Fruit fly (Drosophila melanogaster) whole organism, prepupa: ENCODE measurements around the gene Gr22d.

ENCODE experiments used
- CG4318 ChIP-seq: fragments of 200-800 bp; sonication (Bioruptor generic); optimal IDR thresholded peaks from 3 replicates; lab custom pipeline; 2017; ENCODE audit warnings: missing biosample characterization, mild to moderate bottlenecking, missing genetic modification characterization
- Sox102F ChIP-seq: fragments of 200-800 bp; sonication (Bioruptor generic); optimal IDR thresholded peaks from 2 replicates; lab custom pipeline; 2016; ENCODE audit warnings: missing biosample characterization, mild to moderate bottlenecking, missing genetic modification characterization
- Sox15 ChIP-seq: fragments of 200-800 bp; sonication (Bioruptor generic); optimal IDR thresholded peaks from 3 replicates; lab custom pipeline; 2016; ENCODE audit warnings: missing biosample characterization, missing genetic modification characterization
- esn ChIP-seq: fragments of 200-800 bp; sonication (Bioruptor generic); optimal IDR thresholded peaks from 2 replicates; lab custom pipeline; 2016; ENCODE audit warnings: missing biosample characterization, mild to moderate bottlenecking, missing genetic modification characterization, moderate library complexity
- fd85E ChIP-seq: fragments of 200-800 bp; sonication (Bioruptor generic); optimal IDR thresholded peaks from 3 replicates; lab custom pipeline; 2016; ENCODE audit warnings: missing biosample characterization, missing genetic modification characterization

- TF ChIP-seq fd85E (GFP tag; lab: Kevin White, UChicago) (no peak), Sox15 (no peak), Sox102F (GFP tag; lab: Kevin White, UChicago) (no peak), esn (GFP tag; lab: Kevin White, UChicago) (no peak), CG4318 (GFP tag; lab: Kevin White, UChicago) (no peak)
Measured at dm6 chr2L:1758853-1759252, 31.3 kb downstream of the Gr22d start, which contains the start of gene CG17650.
